Fruit fly (Drosophila melanogaster): ENCODE data around the gene Nna1.

The Nna1 gene

DNA sequence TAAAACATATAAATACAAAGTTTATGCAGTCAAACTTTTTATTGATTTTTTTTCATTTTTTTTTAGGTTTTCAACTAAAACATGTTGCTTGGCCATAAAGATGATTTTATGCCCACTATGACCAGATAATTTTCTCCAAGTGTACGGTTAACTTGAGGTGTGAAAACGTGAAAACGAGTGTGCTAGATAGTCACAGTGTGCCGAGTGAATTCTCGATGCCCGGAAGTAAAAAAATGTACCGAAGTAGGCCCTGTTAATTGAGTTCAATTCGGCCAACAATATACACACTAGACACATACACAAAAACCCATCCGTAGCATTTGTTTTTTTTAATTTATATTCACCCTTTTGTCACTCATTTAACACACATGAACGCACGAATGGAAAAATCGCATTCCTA, at the start of gene Nna1:
Gene Nna1, plus strand, starts transcription at position 301 of the 400 bp plus-strand sequence.
- TF ChIP-seq sens (GFP tag) (peak; percentile 60), CG12659 (GFP tag; optimal IDR thresholded peaks at IDR 0.05) (no peak)

DNA sequence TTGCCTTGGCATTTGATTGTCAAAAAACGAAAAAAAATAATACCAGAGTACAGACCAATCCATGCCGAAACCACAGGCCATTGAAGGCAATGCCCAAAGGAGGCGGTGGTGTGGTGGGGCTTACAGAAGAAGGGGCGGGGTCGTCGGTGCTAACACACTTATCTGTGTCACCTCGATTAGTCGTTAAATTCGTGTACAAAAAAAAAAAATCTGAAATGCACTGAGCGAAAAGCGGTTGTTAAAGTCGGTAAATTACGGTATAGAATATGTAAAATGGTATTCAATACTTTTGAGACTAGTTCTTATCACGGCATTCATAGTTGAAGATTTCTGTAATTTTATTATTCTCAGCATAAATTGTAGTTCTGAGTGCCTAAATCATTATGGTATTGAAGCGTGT, 48.1 kb upstream of the Nna1 start:
- peak; percentile 60 for TF ChIP-seq slbo (GFP tag; IDR thresholded peaks at IDR 0.05)
- TF ChIP-seq CG11695 (GFP tag; IDR thresholded peaks at IDR 0.05) = peak; percentile 66; the same call in 2 of the 3 replicates
- no peak for TF ChIP-seq CG8478 (optimal IDR thresholded peaks at IDR 0.05)
- no peak for TF ChIP-seq prd (optimal IDR thresholded peaks at IDR 0.05)
- TF ChIP-seq prd (GFP tag; IDR thresholded peaks at IDR 0.05) = peak; percentile 81
- no peak for TF ChIP-seq CTCF (GFP tag; optimal IDR thresholded peaks at IDR 0.05)
- TF ChIP-seq CG5245 (GFP tag; optimal IDR thresholded peaks at IDR 0.05) = peak; percentile 57
- peak; percentile 71 for TF ChIP-seq CG4424 (GFP tag; optimal IDR thresholded peaks at IDR 0.05)
- no peak for TF ChIP-seq CG4404 (GFP tag; IDR thresholded peaks at IDR 0.05)
- peak; percentile 66 for TF ChIP-seq sob (GFP tag; IDR thresholded peaks at IDR 0.05)
- TF ChIP-seq row (GFP tag; IDR thresholded peaks at IDR 0.05) = peak; percentile 71
- peak; percentile 65 for TF ChIP-seq CG11247 (GFP tag; IDR thresholded peaks at IDR 0.05)
- no peak for TF ChIP-seq nerfin-2 (GFP tag; IDR thresholded peaks at IDR 0.05; ENCODE audit: partially characterized antibody)
- TF ChIP-seq CG3281 (GFP tag; optimal IDR thresholded peaks at IDR 0.05) = peak; percentile 28
- peak; percentile 71 for TF ChIP-seq ttk (GFP tag; IDR thresholded peaks at IDR 0.05)
- TF ChIP-seq Hsf (GFP tag; optimal IDR thresholded peaks at IDR 0.05) = peak; percentile 49
- no peak for TF ChIP-seq D (optimal IDR thresholded peaks at IDR 0.05)
- TF ChIP-seq D (GFP tag; optimal IDR thresholded peaks at IDR 0.05) = peak; percentile 28
- TF ChIP-seq Bdp1 (GFP tag; optimal IDR thresholded peaks at IDR 0.05) = peak; percentile 2
- TF ChIP-seq Lim3 (GFP tag; IDR thresholded peaks at IDR 0.05) = 0 out of 2 replicates have a peak, but pooled peaks have one; percentile 17
- TF ChIP-seq HLH4C (GFP tag; IDR thresholded peaks at IDR 0.05; ENCODE audit: partially characterized antibody) = no peak
- TF ChIP-seq psq (GFP tag; optimal IDR thresholded peaks at IDR 0.05) = no peak
- TF ChIP-seq Kr (GFP tag; optimal IDR thresholded peaks at IDR 0.05) = no peak
- TF ChIP-seq CG2116 (GFP tag; optimal IDR thresholded peaks at IDR 0.05) = no peak
- peak; percentile 21; the same call in 1 of the 2 replicates for TF ChIP-seq CG31224 (GFP tag; IDR thresholded peaks at IDR 0.05)
- TF ChIP-seq CG9932 (GFP tag; IDR thresholded peaks at IDR 0.05) = no peak
- TF ChIP-seq CG9437 (GFP tag; optimal IDR thresholded peaks at IDR 0.05) = peak; percentile 19
- TF ChIP-seq da (GFP tag; optimal IDR thresholded peaks at IDR 0.05) = peak; percentile 5
- peak; percentile 60 for TF ChIP-seq nmo (GFP tag; optimal IDR thresholded peaks at IDR 0.05)
- TF ChIP-seq az2 (GFP tag; optimal IDR thresholded peaks at IDR 0.05) = peak; percentile 48
- TF ChIP-seq gro (GFP tag; optimal IDR thresholded peaks at IDR 0.05) = no peak
- peak; percentile 74 for TF ChIP-seq Xrp1 (GFP tag; IDR thresholded peaks at IDR 0.05)
- no peak for TF ChIP-seq aop (GFP tag; IDR thresholded peaks at IDR 0.05)
- TF ChIP-seq CG4617 (GFP tag; optimal IDR thresholded peaks at IDR 0.05; ENCODE audit: borderline replicate concordance) = no peak
- no peak for TF ChIP-seq pho (GFP tag; optimal IDR thresholded peaks at IDR 0.05)
- TF ChIP-seq pb (GFP tag; optimal IDR thresholded peaks at IDR 0.05) = no peak
- TF ChIP-seq eve (GFP tag; optimal IDR thresholded peaks at IDR 0.05) = peak in 1 of 2 experiments; percentile 65
- no peak for TF ChIP-seq fd64A (GFP tag; optimal IDR thresholded peaks at IDR 0.05)
- peak; percentile 68 for TF ChIP-seq vvl (GFP tag; IDR thresholded peaks at IDR 0.05)
- TF ChIP-seq CG10565 (GFP tag; optimal IDR thresholded peaks at IDR 0.05) = no peak
- no peak for TF ChIP-seq CG6683 (GFP tag; optimal IDR thresholded peaks at IDR 0.05)
- TF ChIP-seq sens (GFP tag) = peak; percentile 88
- TF ChIP-seq Doc2 (GFP tag; IDR thresholded peaks at IDR 0.05) = no peak
- TF ChIP-seq CG4707 (GFP tag; optimal IDR thresholded peaks at IDR 0.05) = no peak
- TF ChIP-seq MBD-R2 (GFP tag; IDR thresholded peaks at IDR 0.05) = no peak
- peak; percentile 30; the same call in 1 of the 2 replicates for TF ChIP-seq Oaz (GFP tag; IDR thresholded peaks at IDR 0.05)
- peak; percentile 54 for TF ChIP-seq CG10654 (GFP tag; optimal IDR thresholded peaks at IDR 0.05)
- TF ChIP-seq CG8924 (tag; optimal IDR thresholded peaks at IDR 0.05) = peak; percentile 23
- peak; percentile 26; the same call in 1 of the 2 replicates for TF ChIP-seq lmd (GFP tag; IDR thresholded peaks at IDR 0.05)
- no peak for TF ChIP-seq trh (GFP tag; optimal IDR thresholded peaks at IDR 0.05)
- TF ChIP-seq CG33213 (GFP tag; optimal IDR thresholded peaks at IDR 0.05) = peak; percentile 6
